Worm (Caenorhabditis elegans) whole organism, L4/young adult: ENCODE measurements around the gene F13E6.2.

Experiments used
- W03F9.2 ChIP-seq: fragments of 150-350 bp; optimal IDR thresholded peaks from 2 replicates; lab custom pipeline; 2014; ENCODE audit warnings: missing biosample characterization, missing genetic modification characterization
- dao-5 ChIP-seq: sonication (generic microtip); optimal IDR thresholded peaks from 2 replicates; lab custom pipeline; 2016; ENCODE audit warnings: missing genotype, missing genetic modification characterization, moderate library complexity, missing compliant biosample characterization
- him-1 ChIP-seq: sonication (generic microtip); optimal IDR thresholded peaks from 2 replicates; lab custom pipeline; 2016; ENCODE audit warnings: missing genotype, missing genetic modification reagents, missing genetic modification characterization, missing compliant biosample characterization

DNA sequence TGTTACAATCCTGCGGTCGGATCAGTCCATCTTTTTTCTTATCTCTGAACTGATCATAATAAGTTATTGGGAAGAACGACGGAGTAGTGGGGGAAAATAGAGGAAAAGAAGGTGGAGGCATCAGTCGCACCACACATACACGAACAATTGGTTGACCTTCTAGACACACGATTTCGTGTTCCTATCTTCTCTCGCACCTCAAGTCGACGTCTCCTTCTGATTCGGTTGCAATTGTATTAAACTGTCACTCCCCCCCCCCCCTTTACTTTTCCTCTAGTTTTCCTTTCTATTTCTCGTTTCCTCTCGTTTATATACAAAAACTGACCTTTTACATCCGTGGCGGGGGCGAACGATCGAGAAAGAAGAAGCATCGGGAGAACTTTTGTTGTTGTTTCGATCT, 17.1 kb upstream of the F13E6.2 start:
- no peak for TF ChIP-seq W03F9.2
- no peak for TF ChIP-seq dao-5 (tag; lab: Kevin White, UChicago)
- no peak for TF ChIP-seq him-1 (tag; lab: Kevin White, UChicago)
